Worm (Caenorhabditis elegans): ENCODE measurements around the gene C14A4.9.

The C14A4.9 gene

DNA sequence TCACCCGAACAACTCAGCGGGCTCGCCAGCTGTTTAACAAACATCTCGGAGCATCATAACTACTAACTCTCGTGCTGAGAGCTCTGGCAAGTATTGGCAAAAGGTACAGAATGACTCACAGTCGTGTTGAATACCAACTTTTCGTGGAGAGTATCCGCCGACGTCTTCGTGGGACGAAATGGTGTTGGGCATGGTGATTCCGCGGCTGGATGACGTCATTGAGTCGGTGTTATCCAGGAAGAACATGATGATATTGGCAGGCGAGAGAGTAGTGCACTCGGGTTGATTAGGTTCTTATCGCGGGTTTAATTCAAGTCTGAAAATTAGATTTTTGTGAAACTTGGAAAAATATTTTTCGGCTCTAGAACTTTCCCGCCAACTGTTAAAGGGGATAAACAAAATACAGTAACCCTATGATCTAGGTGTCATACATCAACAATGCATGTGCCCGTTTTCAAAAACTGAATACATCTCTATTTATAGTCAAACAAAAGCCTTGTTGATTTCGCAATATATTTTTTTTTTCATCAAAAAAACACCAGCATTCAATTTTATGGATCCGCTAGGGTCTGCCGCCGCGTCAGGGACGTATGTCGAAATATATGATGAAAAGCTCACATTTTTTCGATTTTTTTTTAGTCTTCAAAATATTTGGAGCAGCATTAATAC, 45.6 kb upstream of the C14A4.9 start:
- TF ChIP-seq ceh-90 (tag; optimal IDR thresholded peaks at IDR 0.05) (no peak), nhr-12 (tag; optimal IDR thresholded peaks at IDR 0.05) (no peak), lin-14 (GFP tag; optimal IDR thresholded peaks at IDR 0.05) (peak; percentile 4), lsy-2 (tag; optimal IDR thresholded peaks at IDR 0.05) (no peak), tlp-1 (tag; optimal IDR thresholded peaks at IDR 0.05) (no peak), isw-1 (GFP tag; IDR thresholded peaks at IDR 0.05) (no peak), lin-35 (GFP tag; optimal IDR thresholded peaks at IDR 0.05) (peak in 1 of 2 experiments; percentile 3), snu-23 (GFP tag; optimal IDR thresholded peaks at IDR 0.05) (no peak), skn-1 (tag; optimal IDR thresholded peaks at IDR 0.05) (no peak), lin-13 (GFP tag; optimal IDR thresholded peaks at IDR 0.05) (no peak), swsn-7 (tag; optimal IDR thresholded peaks at IDR 0.05) (no peak), efl-1 (optimal IDR thresholded peaks at IDR 0.05) (no peak), efl-1 (GFP tag; optimal IDR thresholded peaks at IDR 0.05 in 1 of 2) (peak in 1 of 2 experiments; percentile 33), nhr-47 (tag; optimal IDR thresholded peaks at IDR 0.05) (no peak), C04F5.9 (tag; optimal IDR thresholded peaks at IDR 0.05) (no peak), efl-3 (GFP tag; optimal IDR thresholded peaks at IDR 0.05) (no peak), pax-3 (tag; optimal IDR thresholded peaks at IDR 0.05) (no peak), nhr-19 (GFP tag; conservative IDR thresholded peaks at IDR 0.05) (no peak), ama-1 (optimal IDR thresholded peaks at IDR 0.05) (peak; percentile 73), elt-2 (tag; optimal IDR thresholded peaks at IDR 0.05) (no peak), C16A3.4 (tag; optimal IDR thresholded peaks at IDR 0.05) (no peak), fos-1 (tag; optimal IDR thresholded peaks at IDR 0.05) (no peak), rnt-1 (tag; optimal IDR thresholded peaks at IDR 0.05) (peak; percentile 28), unc-86 (tag; optimal IDR thresholded peaks at IDR 0.05) (no peak)

DNA sequence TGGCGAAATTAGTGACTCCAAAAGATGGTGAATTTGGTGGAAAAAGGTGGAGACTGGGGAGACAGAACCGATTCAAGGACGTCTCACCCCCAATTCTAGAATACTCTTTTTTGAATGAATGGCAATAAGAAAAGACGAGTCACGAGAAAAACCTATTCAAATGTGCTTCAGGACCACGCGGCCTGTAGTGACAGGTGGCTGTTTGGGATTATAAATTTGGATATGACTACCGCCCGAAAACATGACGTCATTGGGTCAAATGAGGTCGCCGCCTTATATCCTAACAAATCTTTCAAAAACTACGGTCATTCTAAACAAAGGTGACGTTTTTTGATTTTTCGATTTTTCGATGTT, 45.1 kb upstream of the C14A4.9 start:
- no peak for TF ChIP-seq ceh-63 (GFP tag; optimal IDR thresholded peaks at IDR 0.05)
- TF ChIP-seq nhr-47 (tag; optimal IDR thresholded peaks at IDR 0.05): peak; percentile 11
- TF ChIP-seq hlh-4 (tag; optimal IDR thresholded peaks at IDR 0.05): no peak
- no peak for TF ChIP-seq vab-15 (tag; optimal IDR thresholded peaks at IDR 0.05)
- peak in 1 of 2 experiments; percentile 79 for TF ChIP-seq ztf-11 (tag; optimal IDR thresholded peaks at IDR 0.05)
- no peak for TF ChIP-seq Y116A8C.19 (tag; optimal IDR thresholded peaks at IDR 0.05; ENCODE audit: borderline replicate concordance)
- no peak for TF ChIP-seq aly-2 (tag; optimal IDR thresholded peaks at IDR 0.05)
- no peak for TF ChIP-seq nhr-11 (tag; optimal IDR thresholded peaks at IDR 0.05)
- no peak for TF ChIP-seq nhr-20 (tag; optimal IDR thresholded peaks at IDR 0.05)
- TF ChIP-seq ceh-90 (tag; optimal IDR thresholded peaks at IDR 0.05): no peak
- TF ChIP-seq sptf-1 (tag; optimal IDR thresholded peaks at IDR 0.05): no peak
- TF ChIP-seq fkh-10 (GFP tag; optimal IDR thresholded peaks at IDR 0.05): no peak
- TF ChIP-seq skn-1 (tag; optimal IDR thresholded peaks at IDR 0.05): no peak
- peak; percentile 39 for TF ChIP-seq snu-23 (GFP tag; optimal IDR thresholded peaks at IDR 0.05)
- no peak for TF ChIP-seq unc-62 (GFP tag; optimal IDR thresholded peaks at IDR 0.05)
- no peak for TF ChIP-seq aha-1 (tag; optimal IDR thresholded peaks at IDR 0.05)
- TF ChIP-seq C16A3.4 (tag; optimal IDR thresholded peaks at IDR 0.05): peak; percentile 7
- peak; percentile 88 for TF ChIP-seq nhr-85 (tag)
- TF ChIP-seq pqm-1 (tag; optimal IDR thresholded peaks at IDR 0.05): no peak
- TF ChIP-seq fkh-4 (tag; optimal IDR thresholded peaks at IDR 0.05; ENCODE audit: borderline replicate concordance): no peak
- peak; percentile 9 for TF ChIP-seq swsn-7 (tag; optimal IDR thresholded peaks at IDR 0.05)
- TF ChIP-seq ces-1 (GFP tag; optimal IDR thresholded peaks at IDR 0.05): no peak
- no peak for TF ChIP-seq isw-1 (GFP tag; IDR thresholded peaks at IDR 0.05)
- no peak for TF ChIP-seq unc-30 (tag; optimal IDR thresholded peaks at IDR 0.05)
- TF ChIP-seq nhr-28 (tag; optimal IDR thresholded peaks at IDR 0.05): no peak
- TF ChIP-seq pax-3 (tag; optimal IDR thresholded peaks at IDR 0.05): no peak
- no peak for TF ChIP-seq zip-4 (GFP tag; optimal IDR thresholded peaks at IDR 0.05)
- peak; percentile 59 for TF ChIP-seq mep-1 (tag; optimal IDR thresholded peaks at IDR 0.05)
- TF ChIP-seq ztf-4 (tag; optimal IDR thresholded peaks at IDR 0.05): no peak
- no peak for TF ChIP-seq jun-1 (tag; optimal IDR thresholded peaks at IDR 0.05)
- peak; percentile 1 for TF ChIP-seq lin-14 (GFP tag; optimal IDR thresholded peaks at IDR 0.05)
- no peak for TF ChIP-seq ceh-8 (GFP tag; optimal IDR thresholded peaks at IDR 0.05)
- TF ChIP-seq hlh-17 (GFP tag; optimal IDR thresholded peaks at IDR 0.05; ENCODE audit: borderline replicate concordance): no peak
- no peak for TF ChIP-seq elt-3 (tag; optimal IDR thresholded peaks at IDR 0.05)
- TF ChIP-seq lin-39 (tag; optimal IDR thresholded peaks at IDR 0.05): no peak
- TF ChIP-seq unc-130 (tag; optimal IDR thresholded peaks at IDR 0.05): no peak
- TF ChIP-seq ets-5 (GFP tag; IDR thresholded peaks at IDR 0.05): no peak
- TF ChIP-seq fos-1 (tag; optimal IDR thresholded peaks at IDR 0.05): no peak

Measured in whole organism, L1 larva.